Fruit fly (Drosophila melanogaster) whole organism, prepupa: ENCODE measurements around the gene heph.

Source experiments
- CG10669 ChIP-seq: fragments of 200-800 bp; sonication (Bioruptor generic); optimal IDR thresholded peaks from 3 replicates; lab custom pipeline; 2018; ENCODE audit warnings: missing biosample characterization, mild to moderate bottlenecking, missing genetic modification characterization, moderate library complexity
- CG11294 ChIP-seq: fragments of 200-800 bp; sonication (Bioruptor generic); IDR thresholded peaks from 2 replicates; pipeline ENCODE4 v1.3.6; 2022; ENCODE audit warnings: missing biosample characterization, missing genetic modification characterization
- CG11902 ChIP-seq: fragments of 200-800 bp; sonication (Bioruptor generic); optimal IDR thresholded peaks from 3 replicates; lab custom pipeline; 2016; ENCODE audit warnings: missing biosample characterization, missing genetic modification characterization
- CG15336 ChIP-seq: fragments of 200-800 bp; sonication (Bioruptor generic); IDR thresholded peaks from 2 replicates; pipeline ENCODE4 v1.3.6; 2022; ENCODE audit warnings: missing biosample characterization, missing genetic modification characterization
- CG1621 ChIP-seq: fragments of 200-800 bp; sonication (Bioruptor generic); optimal IDR thresholded peaks from 3 replicates; lab custom pipeline; 2018; ENCODE audit warnings: missing biosample characterization, mild to moderate bottlenecking, missing genetic modification characterization
- CG16779 ChIP-seq: fragments of 200-800 bp; sonication (Bioruptor generic); optimal IDR thresholded peaks from 3 replicates; lab custom pipeline; 2017; ENCODE audit warnings: missing biosample characterization, mild to moderate bottlenecking, missing genetic modification characterization
- CG3032 ChIP-seq: fragments of 200-800 bp; optimal IDR thresholded peaks from 2 replicates; lab custom pipeline; 2019; ENCODE audit warnings: missing biosample characterization, mild to moderate bottlenecking, missing genetic modification characterization, moderate library complexity
- CG34406 ChIP-seq: fragments of 200-800 bp; sonication (Bioruptor generic); optimal IDR thresholded peaks from 3 replicates; lab custom pipeline; 2016; ENCODE audit warnings: missing biosample characterization, missing genetic modification characterization
- CG3919 ChIP-seq: fragments of 200-800 bp; sonication (Bioruptor generic); optimal IDR thresholded peaks from 3 replicates; lab custom pipeline; 2016; ENCODE audit warnings: missing biosample characterization, missing genetic modification characterization
- CG4318 ChIP-seq: fragments of 200-800 bp; sonication (Bioruptor generic); optimal IDR thresholded peaks from 3 replicates; lab custom pipeline; 2017; ENCODE audit warnings: missing biosample characterization, mild to moderate bottlenecking, missing genetic modification characterization
- CG6163 ChIP-seq: fragments of 200-800 bp; sonication (Bioruptor generic); IDR thresholded peaks from 3 replicates; pipeline ENCODE4 v1.3.6; 2022; ENCODE audit warnings: missing biosample characterization, missing genetic modification characterization
- CG6276 ChIP-seq: fragments of 200-800 bp; sonication (Bioruptor generic); optimal IDR thresholded peaks from 2 replicates; lab custom pipeline; 2017; ENCODE audit warnings: missing biosample characterization, mild to moderate bottlenecking, missing genetic modification characterization
- CG6792 ChIP-seq: fragments of 200-800 bp; sonication (Bioruptor generic); optimal IDR thresholded peaks from 3 replicates; lab custom pipeline; 2016; ENCODE audit warnings: missing biosample characterization, missing genetic modification characterization
- CG6808 ChIP-seq: fragments of 200-800 bp; sonication (Bioruptor generic); optimal IDR thresholded peaks from 3 replicates; lab custom pipeline; 2017; ENCODE audit warnings: missing biosample characterization, missing genetic modification characterization, mild to moderate bottlenecking, moderate library complexity, missing genetic modification reagents
- CG6854 ChIP-seq: fragments of 200-800 bp; sonication (Bioruptor generic); optimal IDR thresholded peaks from 2 replicates; lab custom pipeline; 2017; ENCODE audit warnings: missing biosample characterization, mild to moderate bottlenecking, missing genetic modification characterization
- CG7368 ChIP-seq: fragments of 200-800 bp; sonication (Bioruptor generic); optimal IDR thresholded peaks from 3 replicates; lab custom pipeline; 2016; ENCODE audit warnings: missing biosample characterization, missing genetic modification characterization
- CG8119 ChIP-seq: fragments of 200-800 bp; sonication (Bioruptor generic); IDR thresholded peaks from 3 replicates; pipeline ENCODE4 v1.3.6; 2022; ENCODE audit warnings: missing biosample characterization, missing genetic modification characterization
- CG8319 ChIP-seq: fragments of 200-800 bp; sonication (Bioruptor generic); optimal IDR thresholded peaks from 3 replicates; lab custom pipeline; 2016; ENCODE audit warnings: missing biosample characterization, missing genetic modification characterization
- CG8632 ChIP-seq: fragments of 200-800 bp; sonication (Bioruptor generic); optimal IDR thresholded peaks from 3 replicates; lab custom pipeline; 2016; ENCODE audit warnings: missing biosample characterization, missing genetic modification characterization
- CG9139 ChIP-seq: fragments of 200-800 bp; sonication (Bioruptor generic); optimal IDR thresholded peaks from 3 replicates; lab custom pipeline; 2017; ENCODE audit warnings: missing biosample characterization, mild to moderate bottlenecking, missing genetic modification characterization
- Eip75B ChIP-seq: fragments of 200-800 bp; sonication (Bioruptor generic); optimal IDR thresholded peaks from 3 replicates; lab custom pipeline; 2016; ENCODE audit warnings: missing biosample characterization, missing genetic modification characterization
- Eip78C ChIP-seq: fragments of 200-800 bp; sonication (Bioruptor generic); peaks from one replicate; lab custom pipeline; 2016; ENCODE audit warnings: missing biosample characterization, missing genetic modification characterization
- Eip93F ChIP-seq: fragments of 200-800 bp; sonication (Bioruptor generic); optimal IDR thresholded peaks from 2 replicates; lab custom pipeline; 2016; ENCODE audit warnings: missing biosample characterization, mild to moderate bottlenecking, missing genetic modification characterization
- Ets21C ChIP-seq: fragments of 200-800 bp; sonication (Bioruptor generic); optimal IDR thresholded peaks from 3 replicates; lab custom pipeline; 2016; ENCODE audit warnings: missing biosample characterization, missing genetic modification characterization
- Gug ChIP-seq: fragments of 200-800 bp; sonication (Bioruptor generic); IDR thresholded peaks from 2 replicates; pipeline ENCODE4 v1.3.6; 2022; ENCODE audit warnings: missing biosample characterization, missing genetic modification characterization
- Hr39 ChIP-seq: fragments of 200-800 bp; sonication (Bioruptor generic); optimal IDR thresholded peaks from 2 replicates; lab custom pipeline; 2016; ENCODE audit warnings: missing biosample characterization, missing genetic modification characterization
- Hr4 ChIP-seq: fragments of 200-800 bp; sonication (Bioruptor generic); optimal IDR thresholded peaks from 3 replicates; lab custom pipeline; 2016; ENCODE audit warnings: missing biosample characterization, missing genetic modification characterization
- Lpt ChIP-seq: fragments of 200-800 bp; sonication (Bioruptor generic); optimal IDR thresholded peaks from 3 replicates; lab custom pipeline; 2016; ENCODE audit warnings: missing biosample characterization, missing genetic modification characterization
- Met ChIP-seq: fragments of 200-800 bp; sonication (Bioruptor generic); optimal IDR thresholded peaks from 3 replicates; lab custom pipeline; 2016; ENCODE audit warnings: missing biosample characterization, missing genetic modification characterization
- OdsH ChIP-seq: fragments of 200-800 bp; sonication (Bioruptor generic); optimal IDR thresholded peaks from 3 replicates; lab custom pipeline; 2016; ENCODE audit warnings: missing biosample characterization, missing genetic modification characterization
- Smox ChIP-seq: fragments of 200-800 bp; sonication (Bioruptor generic); optimal IDR thresholded peaks from 3 replicates; lab custom pipeline; 2016; ENCODE audit warnings: missing biosample characterization, missing genetic modification characterization
- Sox102F ChIP-seq: fragments of 200-800 bp; sonication (Bioruptor generic); optimal IDR thresholded peaks from 2 replicates; lab custom pipeline; 2016; ENCODE audit warnings: missing biosample characterization, mild to moderate bottlenecking, missing genetic modification characterization
- Sox14 ChIP-seq: fragments of 200-800 bp; sonication (Bioruptor generic); optimal IDR thresholded peaks from 3 replicates; lab custom pipeline; 2016; ENCODE audit warnings: missing biosample characterization, missing genetic modification characterization
- Sox15 ChIP-seq: fragments of 200-800 bp; sonication (Bioruptor generic); optimal IDR thresholded peaks from 3 replicates; lab custom pipeline; 2016; ENCODE audit warnings: missing biosample characterization, missing genetic modification characterization
- achi ChIP-seq: fragments of 200-800 bp; sonication (Bioruptor generic); optimal IDR thresholded peaks from 3 replicates; lab custom pipeline; 2016; ENCODE audit warnings: missing biosample characterization, missing genetic modification characterization
- acj6 ChIP-seq: fragments of 200-800 bp; sonication (Bioruptor generic); optimal IDR thresholded peaks from 3 replicates; lab custom pipeline; 2016; ENCODE audit warnings: missing biosample characterization, missing genetic modification characterization
- cyc ChIP-seq: fragments of 200-800 bp; sonication (Bioruptor generic); optimal IDR thresholded peaks from 3 replicates; lab custom pipeline; 2016; ENCODE audit warnings: missing biosample characterization, missing genetic modification characterization
- dac ChIP-seq: fragments of 200-800 bp; sonication (Bioruptor generic); optimal IDR thresholded peaks from 2 replicates; lab custom pipeline; 2017; ENCODE audit warnings: missing biosample characterization, mild to moderate bottlenecking, missing genetic modification characterization
- dsx ChIP-seq: fragments of 200-800 bp; optimal IDR thresholded peaks from 3 replicates; lab custom pipeline; 2019; ENCODE audit warnings: missing biosample characterization, mild to moderate bottlenecking, missing genetic modification characterization, moderate library complexity; ENCODE audit not compliant: poor library complexity, severe bottlenecking
- eg ChIP-seq: fragments of 200-800 bp; sonication (Bioruptor generic); IDR thresholded peaks from 3 replicates; pipeline ENCODE4 v1.3.6; 2022; ENCODE audit warnings: missing biosample characterization, missing genetic modification characterization
- esn ChIP-seq: fragments of 200-800 bp; sonication (Bioruptor generic); optimal IDR thresholded peaks from 2 replicates; lab custom pipeline; 2016; ENCODE audit warnings: missing biosample characterization, mild to moderate bottlenecking, missing genetic modification characterization, moderate library complexity
- fd59A ChIP-seq: fragments of 200-800 bp; sonication (Bioruptor generic); optimal IDR thresholded peaks from 2 replicates; lab custom pipeline; 2017; ENCODE audit warnings: missing biosample characterization, mild to moderate bottlenecking, missing genetic modification characterization, missing genetic modification reagents
- fd85E ChIP-seq: fragments of 200-800 bp; sonication (Bioruptor generic); optimal IDR thresholded peaks from 3 replicates; lab custom pipeline; 2016; ENCODE audit warnings: missing biosample characterization, missing genetic modification characterization
- fkh ChIP-seq: fragments of 200-800 bp; sonication (Bioruptor generic); optimal IDR thresholded peaks from 3 replicates; lab custom pipeline; 2017; ENCODE audit warnings: missing biosample characterization, mild to moderate bottlenecking, missing genetic modification characterization, moderate library complexity
- net ChIP-seq: fragments of 200-800 bp; sonication (Bioruptor generic); optimal IDR thresholded peaks from 3 replicates; lab custom pipeline; 2016; ENCODE audit warnings: missing biosample characterization, missing genetic modification characterization
- salr ChIP-seq, 2 experiments: fragments of 200-800 bp; sonication (Bioruptor generic); optimal IDR thresholded peaks; 3 replicates each; lab custom pipeline; 2016 to 2018; ENCODE audit warnings: missing biosample characterization in 2 of 2, missing genetic modification characterization in 2 of 2, mild to moderate bottlenecking in 1 of 2
- svp ChIP-seq: fragments of 200-800 bp; sonication (Bioruptor generic); peaks from one replicate; lab custom pipeline; 2016; ENCODE audit warnings: missing biosample characterization, missing genetic modification characterization
- topi ChIP-seq: fragments of 200-800 bp; sonication (Bioruptor generic); optimal IDR thresholded peaks from 3 replicates; lab custom pipeline; 2016; ENCODE audit warnings: missing biosample characterization, missing genetic modification characterization
- vri ChIP-seq: fragments of 200-800 bp; sonication (Bioruptor generic); optimal IDR thresholded peaks from 3 replicates; lab custom pipeline; 2016; ENCODE audit warnings: missing biosample characterization, mild to moderate bottlenecking, missing genetic modification characterization

The heph gene

DNA sequence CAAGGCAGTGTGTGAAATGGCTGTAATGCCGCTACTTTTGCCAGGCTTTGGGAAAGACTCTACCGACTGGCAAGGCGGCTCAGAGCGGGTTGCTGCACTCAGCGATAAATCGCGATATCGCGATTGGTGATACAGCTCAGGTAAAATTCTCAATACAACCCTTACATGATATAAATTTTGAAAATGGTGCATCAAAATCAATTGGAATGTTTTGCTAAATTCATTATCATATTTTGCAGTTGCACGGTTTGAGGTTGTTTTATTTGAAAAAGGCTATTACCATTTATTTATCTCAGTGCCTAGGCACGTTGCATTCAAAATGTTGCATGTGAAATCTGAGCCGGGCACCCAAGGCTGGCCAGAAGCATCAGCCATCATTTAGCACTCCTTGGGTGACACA is 52.2 kb downstream of the heph start (continued):
- TF ChIP-seq dac (GFP tag; lab: Kevin White, UChicago) = peak; percentile 32
- no peak for TF ChIP-seq CG6276 (GFP tag; lab: Kevin White, UChicago)
- TF ChIP-seq CG7368 (GFP tag; lab: Kevin White, UChicago) = peak; percentile 2
- TF ChIP-seq dsx (GFP tag; lab: Kevin White, UChicago) = peak; percentile 71
- TF ChIP-seq fkh (GFP tag; lab: Kevin White, UChicago) = no peak
- TF ChIP-seq fd59A (GFP tag; lab: Kevin White, UChicago) = peak; percentile 42
- TF ChIP-seq CG16779 (tag; lab: Kevin White, UChicago) = no peak
- TF ChIP-seq, all 60 proteins: peak for 34

DNA sequence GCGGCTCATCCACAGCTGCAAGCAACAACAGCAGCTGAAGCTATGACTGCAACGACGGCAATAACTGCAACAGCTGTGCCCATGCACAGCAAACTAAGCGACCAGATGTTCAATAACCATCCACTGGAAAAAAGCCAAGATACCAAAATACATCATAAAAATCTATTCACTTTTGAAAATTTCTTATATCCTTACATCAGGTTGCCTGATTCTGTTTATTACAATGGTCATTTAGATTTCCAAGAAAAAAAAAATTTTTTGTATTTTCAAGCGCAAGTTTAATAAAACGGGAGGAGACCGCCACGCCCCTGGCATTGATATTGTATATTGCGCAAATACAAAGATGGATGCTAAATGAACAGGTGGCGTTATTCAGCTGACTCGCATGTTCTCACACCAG is 54.0 kb downstream of the heph start:
- TF ChIP-seq cyc (GFP tag; lab: Kevin White, UChicago) (no peak), Gug (GFP tag; lab: Robert Waterston, UW) (no peak), OdsH (GFP tag; lab: Kevin White, UChicago) (peak; percentile 36), CG6808 (GFP tag; lab: Kevin White, UChicago) (peak; percentile 0), CG3032 (peak; percentile 26), CG6854 (no peak), CG6276 (GFP tag; lab: Kevin White, UChicago) (no peak), salr (GFP tag; optimal IDR thresholded peaks at IDR 0.05; lab: Kevin White, UChicago) (peak in 1 of 2 experiments; percentile 41), fd59A (GFP tag; lab: Kevin White, UChicago) (no peak), Smox (GFP tag; lab: Kevin White, UChicago) (no peak), Sox14 (GFP tag; lab: Kevin White, UChicago) (peak; percentile 11), CG8632 (GFP tag; lab: Kevin White, UChicago) (peak; percentile 8), CG8119 (GFP tag; lab: Robert Waterston, UW) (peak; percentile 40; the same call in 1 of the 3 replicates), CG11902 (no peak), CG9139 (no peak), CG7368 (GFP tag; lab: Kevin White, UChicago) (peak; percentile 19), Eip78C (GFP tag; lab: Kevin White, UChicago) (peak; percentile 83), fkh (GFP tag; lab: Kevin White, UChicago) (no peak), Eip93F (no peak), CG34406 (GFP tag; lab: Kevin White, UChicago) (peak; percentile 6), Hr39 (peak; percentile 40), CG3919 (GFP tag; lab: Kevin White, UChicago) (peak; percentile 45), Sox15 (no peak), CG6792 (GFP tag; lab: Kevin White, UChicago) (peak; percentile 44), Hr4 (GFP tag; lab: Kevin White, UChicago) (peak; percentile 57), vri (no peak), eg (GFP tag; lab: Robert Waterston, UW) (0 out of 3 replicates have a peak, but pooled peaks have one; percentile 32), topi (GFP tag; lab: Kevin White, UChicago) (peak; percentile 19), acj6 (GFP tag; lab: Kevin White, UChicago) (peak; percentile 32), fd85E (GFP tag; lab: Kevin White, UChicago) (no peak), achi (GFP tag; lab: Kevin White, UChicago) (peak; percentile 43), Lpt (GFP tag; lab: Kevin White, UChicago) (peak; percentile 9), CG4318 (no peak), CG8319 (GFP tag; lab: Kevin White, UChicago) (no peak), svp (GFP tag; lab: Kevin White, UChicago) (peak; percentile 69), Met (GFP tag; lab: Kevin White, UChicago) (peak; percentile 17), CG10669 (GFP tag; lab: Kevin White, UChicago) (peak; percentile 42), Sox102F (peak; percentile 32), Eip75B (no peak), Ets21C (GFP tag; lab: Kevin White, UChicago) (no peak), CG16779 (tag; lab: Kevin White, UChicago) (no peak), CG11294 (GFP tag; lab: Robert Waterston, UW) (no peak), esn (GFP tag; lab: Kevin White, UChicago) (peak; percentile 11), CG15336 (GFP tag; lab: Robert Waterston, UW) (peak; percentile 54; the same call in 1 of the 2 replicates), CG6163 (GFP tag; lab: Robert Waterston, UW) (peak; percentile 39; the same call in 1 of the 3 replicates), net (GFP tag; lab: Kevin White, UChicago) (peak; percentile 64), CG1621 (tag; lab: Kevin White, UChicago) (no peak)
